Fruit fly (Drosophila melanogaster) whole organism, prepupa: ENCODE data around the gene SMSr.

Experiments used
- Blimp-1 ChIP-seq: fragments of 200-800 bp; sonication (Bioruptor generic); optimal IDR thresholded peaks from 3 replicates; lab custom pipeline; 2017; ENCODE audit warnings: missing biosample characterization, missing genetic modification characterization, mild to moderate bottlenecking, moderate library complexity, missing genetic modification reagents
- CG15336 ChIP-seq: fragments of 200-800 bp; sonication (Bioruptor generic); IDR thresholded peaks from 2 replicates; pipeline ENCODE4 v1.3.6; 2022; ENCODE audit warnings: missing biosample characterization, missing genetic modification characterization
- CG32006 ChIP-seq: fragments of 200-800 bp; sonication (Bioruptor generic); optimal IDR thresholded peaks from 3 replicates; lab custom pipeline; 2017; ENCODE audit warnings: missing biosample characterization, mild to moderate bottlenecking, missing genetic modification characterization
- Gug ChIP-seq: fragments of 200-800 bp; sonication (Bioruptor generic); IDR thresholded peaks from 2 replicates; pipeline ENCODE4 v1.3.6; 2022; ENCODE audit warnings: missing biosample characterization, missing genetic modification characterization
- Hr39 ChIP-seq: fragments of 200-800 bp; sonication (Bioruptor generic); optimal IDR thresholded peaks from 2 replicates; lab custom pipeline; 2016; ENCODE audit warnings: missing biosample characterization, missing genetic modification characterization
- Lpt ChIP-seq: fragments of 200-800 bp; sonication (Bioruptor generic); optimal IDR thresholded peaks from 3 replicates; lab custom pipeline; 2016; ENCODE audit warnings: missing biosample characterization, missing genetic modification characterization
- Smox ChIP-seq: fragments of 200-800 bp; sonication (Bioruptor generic); optimal IDR thresholded peaks from 3 replicates; lab custom pipeline; 2016; ENCODE audit warnings: missing biosample characterization, missing genetic modification characterization
- Sox102F ChIP-seq: fragments of 200-800 bp; sonication (Bioruptor generic); optimal IDR thresholded peaks from 2 replicates; lab custom pipeline; 2016; ENCODE audit warnings: missing biosample characterization, mild to moderate bottlenecking, missing genetic modification characterization
- acj6 ChIP-seq: fragments of 200-800 bp; sonication (Bioruptor generic); optimal IDR thresholded peaks from 3 replicates; lab custom pipeline; 2016; ENCODE audit warnings: missing biosample characterization, missing genetic modification characterization
- cyc ChIP-seq: fragments of 200-800 bp; sonication (Bioruptor generic); optimal IDR thresholded peaks from 3 replicates; lab custom pipeline; 2016; ENCODE audit warnings: missing biosample characterization, missing genetic modification characterization
- dac ChIP-seq: fragments of 200-800 bp; sonication (Bioruptor generic); optimal IDR thresholded peaks from 2 replicates; lab custom pipeline; 2017; ENCODE audit warnings: missing biosample characterization, mild to moderate bottlenecking, missing genetic modification characterization
- fkh ChIP-seq: fragments of 200-800 bp; sonication (Bioruptor generic); optimal IDR thresholded peaks from 3 replicates; lab custom pipeline; 2017; ENCODE audit warnings: missing biosample characterization, mild to moderate bottlenecking, missing genetic modification characterization, moderate library complexity
- pdm3 ChIP-seq: fragments of 200-800 bp; sonication (Bioruptor generic); optimal IDR thresholded peaks from 3 replicates; lab custom pipeline; 2016; ENCODE audit warnings: missing biosample characterization, missing genetic modification characterization
- salr ChIP-seq, 2 experiments: fragments of 200-800 bp; sonication (Bioruptor generic); optimal IDR thresholded peaks; 3 replicates each; lab custom pipeline; 2016 to 2018; ENCODE audit warnings: missing biosample characterization in 2 of 2, missing genetic modification characterization in 2 of 2, mild to moderate bottlenecking in 1 of 2

dm6 chr3L:7367798-7368678, 13.2 kb downstream of the SMSr start:
- TF ChIP-seq Sox102F (peak; percentile 46), Gug (GFP tag; lab: Robert Waterston, UW) (no peak), Lpt (GFP tag; lab: Kevin White, UChicago) (no peak), CG15336 (GFP tag; lab: Robert Waterston, UW) (peak; percentile 41), salr (GFP tag; optimal IDR thresholded peaks at IDR 0.05; lab: Kevin White, UChicago) (no peak), fkh (GFP tag; lab: Kevin White, UChicago) (peak; percentile 77), CG32006 (GFP tag; lab: Kevin White, UChicago) (peak; percentile 21), Hr39 (GFP tag; lab: Kevin White, UChicago) (peak; percentile 17), cyc (no peak), Smox (GFP tag; lab: Kevin White, UChicago) (no peak), acj6 (GFP tag; lab: Kevin White, UChicago) (peak; percentile 10), pdm3 (no peak), Blimp-1 (peak; percentile 5), dac (no peak)
